Worm (Caenorhabditis elegans): ENCODE data around the gene F10G7.12.

Gene F10G7.12

DNA sequence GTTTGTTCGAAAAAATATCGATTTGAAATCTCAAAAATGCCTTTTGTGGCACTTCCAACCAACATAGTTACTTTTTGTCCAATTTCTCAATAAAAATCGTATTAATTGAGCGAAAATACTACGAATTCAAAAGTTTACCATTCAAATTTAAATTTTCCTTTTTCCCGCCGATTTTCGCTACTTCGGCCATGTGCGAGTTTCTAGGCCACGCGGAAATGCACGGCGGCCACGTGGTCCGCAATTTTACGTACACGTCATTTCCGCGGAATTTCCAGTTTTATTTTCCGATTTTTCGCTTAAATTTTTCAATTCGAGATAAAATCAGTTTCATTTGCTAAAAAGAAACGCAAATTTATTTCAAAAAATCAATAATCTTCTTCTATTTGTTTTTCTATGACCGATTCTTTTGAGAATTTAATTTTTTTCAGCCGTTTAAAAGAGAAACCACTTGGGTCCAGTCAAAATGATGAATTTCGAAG is 50.4 kb downstream of the F10G7.12 start, which contains the start of gene eas-1 (continued):
- TF ChIP-seq egl-44 (GFP tag; IDR thresholded peaks at IDR 0.05): no peak; the same call in 1 of the 2 replicates
- TF ChIP-seq sea-2 (GFP tag; IDR thresholded peaks at IDR 0.05): no peak
- no peak for TF ChIP-seq B0261.1 (tag; optimal IDR thresholded peaks at IDR 0.05)
- TF ChIP-seq F22D6.2 (tag; optimal IDR thresholded peaks at IDR 0.05): peak; percentile 8
- peak; percentile 27 for TF ChIP-seq ztf-18 (tag; optimal IDR thresholded peaks at IDR 0.05)
- TF ChIP-seq madf-6 (GFP tag; IDR thresholded peaks at IDR 0.05): peak; percentile 69
- peak; percentile 94 for TF ChIP-seq lin-54 (GFP tag; optimal IDR thresholded peaks at IDR 0.05)
- no peak for TF ChIP-seq attf-6 (GFP tag; IDR thresholded peaks at IDR 0.05)
